Worm (Caenorhabditis elegans): ENCODE measurements around the gene msp-78.
"Not testable (repeated sequence)": the region's sequence is repeated elsewhere in the genome, so short reads cannot be mapped to it uniquely, and the experiment has no call there.

- TF ChIP-seq tab-1 (GFP tag; IDR thresholded peaks at IDR 0.05); ztf-29 (GFP tag; IDR thresholded peaks at IDR 0.05); ztf-23 (GFP tag; IDR thresholded peaks at IDR 0.05); flt-1 (GFP tag; IDR thresholded peaks at IDR 0.05); T22C8.4 (GFP tag; IDR thresholded peaks at IDR 0.05); med-1 (GFP tag; optimal IDR thresholded peaks at IDR 0.05; ENCODE audit: insufficient read depth); cog-1 (tag; optimal IDR thresholded peaks at IDR 0.05): not testable (repeated sequence)
Observed at ce11 chrIV:9769746-9770145, at the start of gene msp-78.

All from whole organism, midembryonic.